Worm (Caenorhabditis elegans) whole organism, early embryonic: Measurements from ENCODE around the gene nhr-255.

Experiments
- B0310.2 ChIP-seq: sonication (generic microtip); optimal IDR thresholded peaks from 2 replicates; lab custom pipeline; 2016; ENCODE audit warnings: mild to moderate bottlenecking, missing genetic modification characterization, missing compliant biosample characterization
- F13C5.2 ChIP-seq: sonication (generic microtip); optimal IDR thresholded peaks from 2 replicates; lab custom pipeline; 2017; ENCODE audit warnings: mild to moderate bottlenecking, missing genetic modification characterization, inconsistent platforms, missing compliant biosample characterization
- aly-1 ChIP-seq: sonication (generic microtip); optimal IDR thresholded peaks from 2 replicates; lab custom pipeline; 2016; ENCODE audit warnings: missing genetic modification characterization, missing compliant biosample characterization
- ama-1 ChIP-seq: fragments of 150-350 bp; optimal IDR thresholded peaks from 2 replicates; lab custom pipeline; 2014
- ceh-13 ChIP-seq: fragments of 200-800 bp; sonication (Bioruptor generic); optimal IDR thresholded peaks from 2 replicates; lab custom pipeline; 2018; ENCODE audit warnings: mild to moderate bottlenecking, missing genetic modification characterization, missing compliant biosample characterization
- ceh-36 ChIP-seq: sonication (generic microtip); optimal IDR thresholded peaks from 2 replicates; lab custom pipeline; 2016; ENCODE audit warnings: missing genetic modification characterization, inconsistent platforms, missing compliant biosample characterization
- ets-7 ChIP-seq: sonication (generic microtip); optimal IDR thresholded peaks from 2 replicates; lab custom pipeline; 2016; ENCODE audit warnings: missing genotype, missing genetic modification characterization, missing compliant biosample characterization
- flt-1 ChIP-seq: fragments of 200-800 bp; sonication (Bioruptor generic); IDR thresholded peaks from 2 replicates; pipeline ENCODE4 v1.3.6; 2022; ENCODE audit warnings: missing genetic modification characterization, missing compliant biosample characterization
- hmbx-1 ChIP-seq: sonication (generic microtip); optimal IDR thresholded peaks from 2 replicates; lab custom pipeline; 2016; ENCODE audit warnings: mild to moderate bottlenecking, missing genetic modification characterization, missing compliant biosample characterization
- hmg-4 ChIP-seq: fragments of 200-800 bp; sonication (Bioruptor generic); optimal IDR thresholded peaks from 2 replicates; lab custom pipeline; 2018; ENCODE audit warnings: mild to moderate bottlenecking, missing genetic modification characterization, missing compliant biosample characterization
- hnd-1 ChIP-seq: sonication (generic microtip); optimal IDR thresholded peaks from 2 replicates; lab custom pipeline; 2016; ENCODE audit warnings: missing genetic modification characterization, missing compliant biosample characterization
- pes-1 ChIP-seq: fragments of 200-800 bp; sonication (Bioruptor generic); IDR thresholded peaks from 2 replicates; pipeline ENCODE4 v1.3.6; 2022; ENCODE audit warnings: missing genetic modification reagents, missing genetic modification characterization, missing compliant biosample characterization
- scrt-1 ChIP-seq: fragments of 200-800 bp; sonication (Bioruptor generic); IDR thresholded peaks from 2 replicates; pipeline ENCODE4 v1.3.6; 2022; ENCODE audit warnings: missing genetic modification characterization, missing compliant biosample characterization
- sea-1 ChIP-seq: fragments of 200-800 bp; sonication (Bioruptor generic); conservative IDR thresholded peaks from 2 replicates; pipeline ENCODE4 v1.3.6; 2022; ENCODE audit warnings: missing genetic modification characterization, missing compliant biosample characterization
- tbx-11 ChIP-seq: fragments of 200-800 bp; sonication (Bioruptor generic); IDR thresholded peaks from 2 replicates; pipeline ENCODE4 v1.3.6; 2022; ENCODE audit warnings: missing genetic modification characterization, missing compliant biosample characterization
- tbx-37 ChIP-seq: fragments of 200-800 bp; sonication (Bioruptor generic); conservative IDR thresholded peaks from 2 replicates; pipeline ENCODE4 v1.3.6; 2022; ENCODE audit warnings: missing genetic modification reagents, missing genetic modification characterization, missing compliant biosample characterization
- tra-4 ChIP-seq: sonication (generic microtip); optimal IDR thresholded peaks from 2 replicates; lab custom pipeline; 2017; ENCODE audit warnings: missing genetic modification characterization, missing compliant biosample characterization

Gene nhr-255

DNA sequence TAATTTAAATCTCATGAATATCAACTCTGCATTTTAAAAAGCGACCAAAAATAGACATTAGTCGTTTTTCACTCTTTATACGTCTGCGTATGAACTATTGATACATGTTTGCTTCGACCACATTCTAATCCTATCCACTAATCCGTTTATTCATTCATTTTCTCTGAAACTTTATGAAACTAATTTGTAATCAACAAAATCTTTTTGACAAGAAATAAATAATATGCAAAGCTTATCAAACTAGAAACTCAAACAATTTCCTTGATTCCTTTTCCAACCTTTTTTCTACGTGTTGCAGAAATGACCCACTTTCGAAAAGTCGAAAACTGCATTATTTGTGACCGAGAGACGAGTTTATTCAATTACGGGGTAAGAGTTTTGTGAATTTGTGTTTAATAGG, at the start of gene nhr-255:
TSS of gene nhr-255 (plus strand) at position 301 of the 400 bp plus-strand sequence.
- TF ChIP-seq B0310.2 = no peak
- TF ChIP-seq ama-1 (lab: Kevin White, UChicago) = no peak
- TF ChIP-seq scrt-1 = no peak
- TF ChIP-seq tra-4 (tag; lab: Kevin White, UChicago) = no peak
- TF ChIP-seq pes-1 (GFP tag; lab: Robert Waterston, UW) = no peak
- TF ChIP-seq hmg-4 (GFP tag; lab: Kevin White, UChicago) = no peak
- TF ChIP-seq hmbx-1 = no peak
- TF ChIP-seq F13C5.2 (tag; lab: Kevin White, UChicago) = no peak
- no peak for TF ChIP-seq flt-1 (GFP tag; lab: Robert Waterston, UW)
- TF ChIP-seq tbx-37 (GFP tag; lab: Robert Waterston, UW) = no peak
- no peak for TF ChIP-seq tbx-11 (GFP tag; lab: Robert Waterston, UW)
- no peak for TF ChIP-seq hnd-1 (tag; lab: Kevin White, UChicago)
- TF ChIP-seq ceh-36 = no peak
- TF ChIP-seq ceh-13 (GFP tag; lab: Kevin White, UChicago) = no peak
- TF ChIP-seq ets-7 (tag; lab: Kevin White, UChicago) = no peak
- TF ChIP-seq aly-1 = no peak
- no peak for TF ChIP-seq sea-1 (GFP tag; lab: Robert Waterston, UW)

DNA sequence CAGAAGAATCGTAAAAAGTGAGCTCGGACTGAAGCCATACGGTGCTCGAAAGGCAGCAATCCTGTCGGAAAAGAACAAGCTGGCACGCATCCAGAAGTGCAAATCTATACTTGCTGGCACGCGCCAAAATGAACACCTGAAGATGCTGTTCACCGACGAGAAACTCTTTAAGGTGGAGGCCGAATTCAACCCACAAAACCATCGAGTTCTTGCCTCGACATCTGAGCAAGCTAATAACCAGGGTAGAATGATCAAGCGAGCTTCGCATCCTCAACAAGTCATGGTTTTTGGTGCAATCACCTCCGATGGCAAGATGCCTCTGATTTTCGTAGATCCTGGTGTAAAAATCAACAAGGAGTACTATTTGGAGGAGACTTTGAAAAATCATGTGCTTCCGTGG, 48.9 kb upstream of the nhr-255 start:
- TF ChIP-seq pes-1 (GFP tag; lab: Robert Waterston, UW) = no peak
- no peak for TF ChIP-seq sea-1 (GFP tag; lab: Robert Waterston, UW)
- TF ChIP-seq scrt-1 = no peak
- no peak for TF ChIP-seq ets-7 (tag; lab: Kevin White, UChicago)
- no peak for TF ChIP-seq ceh-36
- no peak for TF ChIP-seq hmbx-1

DNA sequence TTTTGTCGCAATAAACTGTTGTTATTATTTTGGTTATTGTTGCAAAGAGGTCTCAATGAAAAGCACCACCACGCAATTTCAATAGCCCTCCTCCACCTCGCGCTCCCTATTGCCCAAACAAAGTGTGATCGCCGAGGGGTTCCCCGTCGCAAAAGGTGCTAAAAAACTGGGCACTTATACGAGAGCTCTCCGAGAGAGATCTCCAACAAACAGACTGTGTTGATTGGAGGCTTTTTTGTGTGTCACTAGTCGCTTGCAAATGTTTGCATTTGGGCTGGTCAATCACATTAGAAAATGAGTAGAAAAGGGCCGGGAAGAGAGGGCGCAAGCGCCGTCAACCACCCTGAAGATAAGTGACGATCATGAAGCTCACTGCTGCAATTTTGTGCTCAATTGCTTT, 46.0 kb upstream of the nhr-255 start, which contains the start of gene ZK662.2:
TSS of gene ZK662.2 (plus strand) at position 301 of the 400 bp plus-strand sequence.
- TF ChIP-seq hnd-1 (tag; lab: Kevin White, UChicago) = no peak

DNA sequence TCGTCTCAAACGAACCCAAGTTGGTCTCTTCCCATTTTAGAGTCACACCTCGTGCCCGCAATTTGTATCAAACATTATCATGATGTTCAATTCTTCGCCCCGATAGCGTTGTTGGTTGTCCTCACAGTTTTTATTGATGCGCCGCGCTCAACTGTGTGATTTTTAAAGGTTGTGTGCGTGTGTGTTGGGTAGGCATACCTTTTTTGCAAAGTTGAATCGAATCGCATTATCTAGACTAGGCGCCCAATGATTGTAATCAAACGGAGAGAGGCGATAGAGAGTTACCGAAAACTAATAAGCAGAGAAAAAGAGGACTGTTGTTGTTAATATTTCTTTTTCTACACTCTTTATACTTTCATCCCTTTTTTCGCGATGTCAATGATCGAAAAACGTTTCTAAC, 42.2 kb upstream of the nhr-255 start:
- TF ChIP-seq pes-1 (GFP tag; lab: Robert Waterston, UW) = no peak
- no peak for TF ChIP-seq hmbx-1
- TF ChIP-seq aly-1 = no peak
- TF ChIP-seq ets-7 (tag; lab: Kevin White, UChicago) = no peak
- no peak for TF ChIP-seq flt-1 (GFP tag; lab: Robert Waterston, UW)
- TF ChIP-seq ceh-36 = no peak
- TF ChIP-seq F13C5.2 (tag; lab: Kevin White, UChicago) = no peak
- no peak for TF ChIP-seq hmg-4 (GFP tag; lab: Kevin White, UChicago)
- TF ChIP-seq tra-4 (tag; lab: Kevin White, UChicago) = no peak
- no peak for TF ChIP-seq tbx-37 (GFP tag; lab: Robert Waterston, UW)
- TF ChIP-seq ama-1 (lab: Kevin White, UChicago) = no peak
- TF ChIP-seq tbx-11 (GFP tag; lab: Robert Waterston, UW) = no peak
- TF ChIP-seq B0310.2 = no peak
- TF ChIP-seq ceh-13 (GFP tag; lab: Kevin White, UChicago) = no peak
- TF ChIP-seq scrt-1 = no peak
- TF ChIP-seq hnd-1 (tag; lab: Kevin White, UChicago) = no peak
- TF ChIP-seq sea-1 (GFP tag; lab: Robert Waterston, UW) = no peak

DNA sequence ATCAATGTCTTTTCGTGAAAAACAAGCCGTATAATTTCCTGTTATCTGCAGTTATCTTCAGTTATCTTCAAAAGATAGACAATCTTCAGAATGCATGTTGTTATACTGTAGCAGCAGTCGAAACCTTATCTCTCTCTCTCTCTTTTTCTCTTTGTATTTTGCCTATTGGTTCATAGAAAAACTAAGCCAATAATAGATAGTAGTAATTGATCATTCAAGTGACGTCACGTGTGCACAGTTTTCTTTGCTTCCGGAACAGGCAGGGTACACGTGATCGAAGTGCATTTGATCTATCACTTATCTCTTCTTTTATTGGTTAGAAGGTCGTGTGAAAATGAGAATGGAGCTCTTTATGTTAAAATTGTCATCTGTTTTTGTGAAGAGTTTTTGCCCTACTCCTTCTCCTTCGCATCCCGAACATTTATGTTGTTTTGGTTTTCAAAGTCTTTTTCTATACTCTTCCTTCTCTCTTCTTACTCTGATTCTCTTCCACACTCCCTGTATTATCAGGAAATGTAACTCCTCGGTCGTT, 37.8 kb upstream of the nhr-255 start:
- TF ChIP-seq hmg-4 (GFP tag; lab: Kevin White, UChicago) (no peak), hmbx-1 (no peak), sea-1 (GFP tag; lab: Robert Waterston, UW) (no peak), B0310.2 (no peak)

DNA sequence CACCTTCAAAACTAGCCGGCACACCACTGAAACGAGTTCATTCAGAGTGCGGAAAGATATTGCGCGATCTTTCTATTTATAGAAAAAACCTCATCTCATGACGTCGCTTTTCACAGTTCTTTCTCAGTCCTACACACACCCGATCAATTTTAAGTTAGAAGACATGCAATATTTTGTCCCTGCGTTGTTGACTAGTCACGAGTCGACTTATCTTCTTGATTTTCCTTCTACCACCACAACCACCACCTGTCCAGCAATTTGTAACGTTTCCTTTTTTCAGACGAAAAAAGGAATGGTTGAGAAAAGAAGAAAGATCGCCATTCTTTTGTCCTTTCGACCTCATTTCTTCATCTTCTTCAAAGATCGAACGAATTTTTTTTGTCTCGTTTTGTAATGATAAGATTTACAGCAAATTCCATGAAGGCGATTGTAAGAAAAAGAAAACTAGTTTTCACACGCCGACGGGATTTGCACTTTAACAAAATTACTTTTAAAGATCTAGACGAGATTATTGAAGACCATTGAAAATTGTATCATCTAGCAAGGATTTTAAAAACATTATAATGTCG, 36.2 kb upstream of the nhr-255 start:
- no peak for TF ChIP-seq hmbx-1

DNA sequence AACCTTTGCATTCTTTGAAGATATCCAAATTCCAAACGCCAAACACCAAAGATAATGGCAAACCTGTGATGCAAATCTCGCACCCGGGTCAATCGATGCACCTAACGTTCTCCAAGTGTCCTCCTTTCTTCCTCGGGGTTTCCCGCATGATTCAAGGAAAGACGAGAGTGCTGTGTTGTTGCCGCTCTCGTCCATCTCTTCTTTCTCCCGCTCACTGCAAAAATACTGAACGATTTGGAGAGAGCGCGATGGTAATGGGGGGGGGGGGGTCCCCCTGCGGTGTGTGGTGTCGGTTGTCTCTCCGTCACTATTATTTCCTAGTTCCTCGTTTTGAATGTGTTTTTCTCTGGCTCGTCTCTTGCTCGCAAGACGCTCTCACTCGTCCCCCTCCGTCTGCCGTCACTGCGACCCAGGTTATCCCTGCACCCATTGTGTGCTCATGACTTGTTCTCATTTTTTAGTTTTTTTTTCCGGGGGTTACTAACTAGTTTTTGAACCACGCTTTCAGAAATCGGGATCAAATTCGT, 35.0 kb upstream of the nhr-255 start:
- TF ChIP-seq hmg-4 (GFP tag; lab: Kevin White, UChicago) (peak; percentile 87), aly-1 (peak; percentile 49), flt-1 (GFP tag; lab: Robert Waterston, UW) (peak; percentile 15; the same call in 1 of the 2 replicates), B0310.2 (no peak), ceh-13 (GFP tag; lab: Kevin White, UChicago) (no peak), F13C5.2 (tag; lab: Kevin White, UChicago) (peak; percentile 83), pes-1 (GFP tag; lab: Robert Waterston, UW) (peak; percentile 44), sea-1 (GFP tag; lab: Robert Waterston, UW) (0 out of 2 replicates have a peak, but pooled peaks have one; percentile 44), ets-7 (tag; lab: Kevin White, UChicago) (peak; percentile 43)

DNA sequence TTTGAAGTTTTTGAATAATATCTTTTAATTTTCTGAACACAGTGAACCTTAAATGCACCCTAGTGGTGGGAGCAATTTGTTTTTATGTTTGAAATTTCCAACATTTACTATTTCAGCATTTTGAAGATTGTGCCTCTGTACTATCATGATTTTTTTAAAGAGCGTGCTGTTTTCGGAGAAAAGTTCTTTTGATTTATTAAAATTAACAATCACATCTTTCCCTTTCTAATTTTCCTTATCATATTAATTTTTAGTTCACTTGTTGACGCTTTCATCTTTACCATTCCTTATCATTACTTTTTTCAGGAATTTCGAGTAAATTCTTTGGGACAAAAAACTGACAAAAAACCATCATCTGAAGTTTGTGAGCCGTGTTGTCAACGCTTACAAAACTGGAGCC, 34.5 kb upstream of the nhr-255 start, which contains the start of gene nhr-48:
TSS of gene nhr-48 (plus strand) at position 301 of the 400 bp plus-strand sequence.
- no peak for TF ChIP-seq F13C5.2 (tag; lab: Kevin White, UChicago)
- no peak for TF ChIP-seq ceh-36
